Worm (Caenorhabditis elegans): Measurements from ENCODE around the gene F25B3.2.

DNA sequence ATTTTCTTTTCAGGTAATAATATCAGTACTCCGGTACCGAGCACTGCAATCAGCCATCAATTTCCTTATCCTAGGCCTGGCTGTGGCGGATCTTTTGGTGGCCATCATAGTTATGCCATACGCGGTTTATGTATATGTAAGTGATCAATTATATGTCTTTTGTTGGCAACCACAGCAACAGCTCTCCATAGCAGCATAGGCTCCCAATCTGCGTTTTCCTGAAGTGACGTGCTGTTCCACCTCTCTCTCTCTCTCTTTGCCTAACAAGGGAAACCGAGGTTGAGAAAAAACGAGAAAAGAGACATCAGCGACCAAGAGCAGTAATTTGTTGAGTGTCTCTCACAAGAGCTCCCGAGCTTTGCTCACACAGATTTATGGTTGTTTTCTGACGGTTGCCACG lies 32.1 kb downstream of the F25B3.2 start:
- no peak for TF ChIP-seq repo-1 (tag; optimal IDR thresholded peaks at IDR 0.05)
- TF ChIP-seq nfya-1 (tag; optimal IDR thresholded peaks at IDR 0.05; ENCODE audit: borderline replicate concordance, insufficient read depth) = no peak
- no peak for TF ChIP-seq tbx-9 (tag; optimal IDR thresholded peaks at IDR 0.05; ENCODE audit: borderline replicate concordance)
- TF ChIP-seq Y95B8A.8 (GFP tag; IDR thresholded peaks at IDR 0.05) = no peak
- TF ChIP-seq unc-130 (GFP tag; optimal IDR thresholded peaks at IDR 0.05) = no peak
